Worm (Caenorhabditis elegans) whole organism, L1 larva: Measurements from ENCODE around the gene VF13D12L.3.

Experiments
- C16A3.4 ChIP-seq: fragments of 150-350 bp; optimal IDR thresholded peaks from 2 replicates; lab custom pipeline; 2014; ENCODE audit warnings: missing biosample characterization, missing genetic modification characterization
- F16B12.6 ChIP-seq: fragments of 150-350 bp; optimal IDR thresholded peaks from 2 replicates; lab custom pipeline; 2014; ENCODE audit warnings: missing biosample characterization, missing genetic modification characterization
- aha-1 ChIP-seq: fragments of 150-350 bp; optimal IDR thresholded peaks from 2 replicates; lab custom pipeline; 2014; ENCODE audit warnings: missing biosample characterization, missing genetic modification characterization
- blmp-1 ChIP-seq: fragments of 150-350 bp; optimal IDR thresholded peaks from 2 replicates; lab custom pipeline; 2014; ENCODE audit warnings: missing biosample characterization, missing genetic modification characterization
- ceh-63 ChIP-seq: fragments of 200-800 bp; sonication (Bioruptor generic); optimal IDR thresholded peaks from 2 replicates; lab custom pipeline; 2018; ENCODE audit warnings: mild to moderate bottlenecking, missing genetic modification characterization, missing compliant biosample characterization
- ceh-8 ChIP-seq: fragments of 200-800 bp; sonication (Bioruptor generic); optimal IDR thresholded peaks from 2 replicates; lab custom pipeline; 2018; ENCODE audit warnings: mild to moderate bottlenecking, missing genetic modification characterization, moderate library complexity, missing compliant biosample characterization
- ceh-88 ChIP-seq: fragments of 200-800 bp; sonication (Bioruptor generic); IDR thresholded peaks from 2 replicates; pipeline ENCODE4 v1.3.6; 2022; ENCODE audit warnings: missing genetic modification characterization, missing compliant biosample characterization
- ceh-90 ChIP-seq: sonication (generic microtip); optimal IDR thresholded peaks from 2 replicates; lab custom pipeline; 2016; ENCODE audit warnings: missing genetic modification characterization, missing compliant biosample characterization
- dpl-1 ChIP-seq, 3 experiments: fragments of 150-350 bp in 2 of 3; sonication (generic microtip) in 1 of 3; optimal IDR thresholded peaks; 2 replicates each; lab custom pipeline; 2014 to 2017; ENCODE audit warnings: missing biosample characterization in 3 of 3, missing genetic modification characterization in 3 of 3, missing genetic modification reagents in 3 of 3
- dsc-1 ChIP-seq: sonication (generic microtip); optimal IDR thresholded peaks from 2 replicates; lab custom pipeline; 2016; ENCODE audit warnings: mild to moderate bottlenecking, missing genetic modification characterization, missing compliant biosample characterization
- efl-1 ChIP-seq, 4 experiments: fragments of 150-350 bp; optimal IDR thresholded peaks in 3 of 4; peaks in 1 of 4; 1 replicate in 1 of 4; 2 replicates in 3 of 4; lab custom pipeline; 2014; ENCODE audit warnings: missing biosample characterization in 2 of 4, missing genetic modification characterization in 2 of 4, missing genetic modification reagents in 2 of 4
- efl-3 ChIP-seq: fragments of 200-800 bp; sonication (Bioruptor generic); optimal IDR thresholded peaks from 2 replicates; lab custom pipeline; 2018; ENCODE audit warnings: mild to moderate bottlenecking, missing genetic modification characterization, missing compliant biosample characterization
- egl-13 ChIP-seq: sonication (generic microtip); optimal IDR thresholded peaks from 2 replicates; lab custom pipeline; 2016; ENCODE audit warnings: missing genotype, missing genetic modification reagents, missing genetic modification characterization, missing compliant biosample characterization
- egl-27 ChIP-seq, 2 experiments: fragments of 150-350 bp in 1 of 2; sonication (generic microtip); optimal IDR thresholded peaks; 3 replicates each; lab custom pipeline; 2017 to 2018; ENCODE audit warnings: missing biosample characterization in 2 of 2, missing genetic modification characterization in 2 of 2, missing genetic modification reagents in 2 of 2
- elt-2 ChIP-seq: sonication (generic microtip); optimal IDR thresholded peaks from 2 replicates; lab custom pipeline; 2016; ENCODE audit warnings: missing genetic modification characterization, mild to moderate bottlenecking, inconsistent platforms, missing compliant biosample characterization, missing genetic modification reagents
- elt-3 ChIP-seq, 6 experiments: fragments of 150-350 bp in 1 of 6; sonication (generic microtip); optimal IDR thresholded peaks; 2 replicates each; lab custom pipeline; 2017 to 2018; ENCODE audit warnings: missing biosample characterization in 6 of 6, missing genetic modification characterization in 6 of 6, inconsistent platforms in 1 of 6
- ets-5 ChIP-seq: fragments of 200-800 bp; sonication (Bioruptor generic); IDR thresholded peaks from 2 replicates; pipeline ENCODE4 v1.3.6; 2022; ENCODE audit warnings: missing genetic modification characterization, missing compliant biosample characterization
- fkh-4 ChIP-seq: sonication (generic microtip); optimal IDR thresholded peaks from 2 replicates; lab custom pipeline; 2016; ENCODE audit warnings: missing compliant biosample characterization, missing genetic modification characterization, borderline replicate concordance
- fos-1 ChIP-seq: fragments of 150-350 bp; optimal IDR thresholded peaks from 2 replicates; lab custom pipeline; 2014; ENCODE audit warnings: missing biosample characterization, missing genetic modification characterization
- grh-1 ChIP-seq: fragments of 200-800 bp; sonication (Bioruptor generic); IDR thresholded peaks from 2 replicates; pipeline ENCODE4 v1.3.6; 2022; ENCODE audit warnings: missing genetic modification reagents, missing genetic modification characterization, missing compliant biosample characterization
- hlh-17 ChIP-seq: fragments of 200-800 bp; sonication (Bioruptor generic); optimal IDR thresholded peaks from 2 replicates; lab custom pipeline; 2018; ENCODE audit warnings: missing genetic modification characterization, mild to moderate bottlenecking, missing compliant biosample characterization, moderate library complexity, borderline replicate concordance
- irx-1 ChIP-seq: sonication (generic microtip); optimal IDR thresholded peaks from 2 replicates; lab custom pipeline; 2016; ENCODE audit warnings: missing genetic modification characterization, missing compliant biosample characterization
- jun-1 ChIP-seq: fragments of 150-350 bp; optimal IDR thresholded peaks from 2 replicates; lab custom pipeline; 2014; ENCODE audit warnings: missing biosample characterization, missing genetic modification reagents, missing genetic modification characterization
- lin-14 ChIP-seq: fragments of 200-800 bp; sonication (Bioruptor generic); optimal IDR thresholded peaks from 2 replicates; lab custom pipeline; 2018; ENCODE audit warnings: mild to moderate bottlenecking, missing genetic modification characterization, moderate library complexity, missing compliant biosample characterization
- lin-15B ChIP-seq: fragments of 150-350 bp; sonication (generic microtip); optimal IDR thresholded peaks from 3 replicates; lab custom pipeline; 2014; ENCODE audit warnings: missing biosample characterization, missing genetic modification characterization
- lin-35 ChIP-seq, 2 experiments: fragments of 150-350 bp; optimal IDR thresholded peaks; 2 replicates each; lab custom pipeline; 2014; ENCODE audit warnings: missing biosample characterization in 2 of 2, missing genetic modification characterization in 2 of 2, missing genetic modification reagents in 2 of 2
- lsy-2 ChIP-seq, 2 experiments: fragments of 150-350 bp; optimal IDR thresholded peaks; 2 replicates each; lab custom pipeline; 2014; ENCODE audit warnings: missing biosample characterization in 2 of 2, missing genetic modification characterization in 2 of 2
- mab-9 ChIP-seq: fragments of 200-800 bp; sonication (Bioruptor generic); IDR thresholded peaks from 2 replicates; pipeline ENCODE4 v1.3.6; 2022; ENCODE audit warnings: missing genetic modification reagents, missing genetic modification characterization, missing compliant biosample characterization
- mef-2 ChIP-seq: fragments of 150-350 bp; optimal IDR thresholded peaks from 2 replicates; lab custom pipeline; 2014; ENCODE audit warnings: missing biosample characterization, missing genetic modification characterization
- mep-1 ChIP-seq: fragments of 150-350 bp; optimal IDR thresholded peaks from 2 replicates; lab custom pipeline; 2014; ENCODE audit warnings: missing biosample characterization, missing genetic modification characterization
- nhr-19 ChIP-seq: fragments of 200-800 bp; sonication (Bioruptor generic); conservative IDR thresholded peaks from 2 replicates; pipeline ENCODE4 v1.3.6; 2022; ENCODE audit warnings: missing genetic modification characterization, missing compliant biosample characterization
- nhr-20 ChIP-seq: sonication (generic microtip); optimal IDR thresholded peaks from 2 replicates; lab custom pipeline; 2016; ENCODE audit warnings: mild to moderate bottlenecking, missing genetic modification characterization, missing compliant biosample characterization
- nhr-28 ChIP-seq: fragments of 150-350 bp; optimal IDR thresholded peaks from 2 replicates; lab custom pipeline; 2014; ENCODE audit warnings: missing biosample characterization, missing genetic modification characterization
- nhr-71 ChIP-seq: sonication (generic microtip); optimal IDR thresholded peaks from 2 replicates; lab custom pipeline; 2016; ENCODE audit warnings: mild to moderate bottlenecking, missing genetic modification characterization, moderate library complexity, missing compliant biosample characterization
- nhr-76 ChIP-seq: sonication (generic microtip); optimal IDR thresholded peaks from 2 replicates; lab custom pipeline; 2017; ENCODE audit warnings: missing biosample characterization, missing genetic modification characterization
- nhr-77 ChIP-seq: fragments of 150-350 bp; optimal IDR thresholded peaks from 2 replicates; lab custom pipeline; 2014; ENCODE audit warnings: missing biosample characterization, missing genetic modification characterization
- nhr-90 ChIP-seq: sonication (generic microtip); optimal IDR thresholded peaks from 2 replicates; lab custom pipeline; 2016; ENCODE audit warnings: mild to moderate bottlenecking, missing genetic modification characterization, missing compliant biosample characterization; ENCODE audit not compliant: poor library complexity
- pag-3 ChIP-seq: sonication (generic microtip); optimal IDR thresholded peaks from 2 replicates; lab custom pipeline; 2017; ENCODE audit warnings: missing genetic modification characterization, mild to moderate bottlenecking, missing compliant biosample characterization, antibody characterized with exemption, borderline replicate concordance; ENCODE audit not compliant: insufficient read depth
- pax-3 ChIP-seq: fragments of 200-800 bp; sonication (Bioruptor generic); optimal IDR thresholded peaks from 2 replicates; lab custom pipeline; 2018; ENCODE audit warnings: mild to moderate bottlenecking, missing genetic modification characterization, moderate library complexity, missing compliant biosample characterization
- rnt-1 ChIP-seq: sonication (generic microtip); optimal IDR thresholded peaks from 2 replicates; lab custom pipeline; 2016; ENCODE audit warnings: mild to moderate bottlenecking, missing genetic modification characterization, moderate library complexity, missing compliant biosample characterization
- sptf-1 ChIP-seq: fragments of 150-350 bp; optimal IDR thresholded peaks from 2 replicates; lab custom pipeline; 2014; ENCODE audit warnings: missing biosample characterization, missing genetic modification characterization
- sup-37 ChIP-seq: fragments of 200-800 bp; sonication (Bioruptor generic); optimal IDR thresholded peaks from 2 replicates; lab custom pipeline; 2018; ENCODE audit warnings: mild to moderate bottlenecking, missing genetic modification characterization, missing compliant biosample characterization
- swsn-7 ChIP-seq: sonication (generic microtip); optimal IDR thresholded peaks from 2 replicates; lab custom pipeline; 2016; ENCODE audit warnings: missing genetic modification characterization, missing compliant biosample characterization
- tbx-2 ChIP-seq: sonication (generic microtip); optimal IDR thresholded peaks from 2 replicates; lab custom pipeline; 2016; ENCODE audit warnings: missing genetic modification characterization, missing compliant biosample characterization
- unc-130 ChIP-seq: fragments of 150-350 bp; optimal IDR thresholded peaks from 2 replicates; lab custom pipeline; 2017; ENCODE audit warnings: missing biosample characterization, missing genetic modification characterization, inconsistent platforms
- unc-30 ChIP-seq: sonication (generic microtip); optimal IDR thresholded peaks from 2 replicates; lab custom pipeline; 2017; ENCODE audit warnings: missing biosample characterization, missing genetic modification characterization
- unc-98 ChIP-seq: fragments of 200-800 bp; sonication (Bioruptor generic); IDR thresholded peaks from 2 replicates; pipeline ENCODE4 v1.3.6; 2022; ENCODE audit warnings: missing genetic modification characterization, missing compliant biosample characterization
- xbp-1 ChIP-seq: sonication (generic microtip); optimal IDR thresholded peaks from 2 replicates; lab custom pipeline; 2016; ENCODE audit warnings: missing genetic modification characterization, missing compliant biosample characterization
- ztf-4 ChIP-seq: fragments of 150-350 bp; optimal IDR thresholded peaks from 2 replicates; lab custom pipeline; 2014; ENCODE audit warnings: missing biosample characterization, missing genetic modification characterization

The VF13D12L.3 gene

ce11 chrII:11742320-11742719 is 36.5 kb downstream of the VF13D12L.3 start:
- no peak for TF ChIP-seq swsn-7 (tag; lab: Kevin White, UChicago)
- no peak for TF ChIP-seq ceh-88 (GFP tag; lab: Robert Waterston, UW)
- no peak for TF ChIP-seq nhr-28
- no peak for TF ChIP-seq rnt-1 (tag; lab: Kevin White, UChicago)
- TF ChIP-seq nhr-19 (GFP tag; lab: Robert Waterston, UW), result no peak
- no peak for TF ChIP-seq pax-3 (tag; lab: Kevin White, UChicago)
- no peak for TF ChIP-seq blmp-1
- TF ChIP-seq irx-1, result no peak
- TF ChIP-seq ceh-90 (tag; lab: Kevin White, UChicago), result no peak
- TF ChIP-seq lin-14 (GFP tag; lab: Kevin White, UChicago), result no peak
- TF ChIP-seq fkh-4 (tag; lab: Kevin White, UChicago), result no peak
- TF ChIP-seq egl-13 (tag; lab: Kevin White, UChicago), result no peak
- TF ChIP-seq efl-1 (optimal IDR thresholded peaks at IDR 0.05; lab: Kevin White, UChicago), result no peak
- no peak for TF ChIP-seq efl-1 (GFP tag; optimal IDR thresholded peaks at IDR 0.05 in 1 of 2; lab: Kevin White, UChicago)
- no peak for TF ChIP-seq grh-1 (GFP tag; lab: Robert Waterston, UW)
- TF ChIP-seq F16B12.6, result no peak
- no peak for TF ChIP-seq mep-1 (tag; lab: Kevin White, UChicago)
- TF ChIP-seq aha-1 (tag; lab: Kevin White, UChicago), result no peak
- no peak for TF ChIP-seq ets-5 (GFP tag; lab: Robert Waterston, UW)

- TF ChIP-seq C16A3.4 (peak; percentile 30), efl-3 (no peak), rnt-1 (tag; lab: Kevin White, UChicago) (no peak), dpl-1 (GFP tag; optimal IDR thresholded peaks at IDR 0.05; lab: Kevin White, UChicago) (peak in 1 of 3 experiments; percentile 7), mef-2 (tag; lab: Kevin White, UChicago) (peak; percentile 56), sup-37 (GFP tag; lab: Kevin White, UChicago) (no peak), tbx-2 (peak; percentile 80), pag-3 (tag; lab: Kevin White, UChicago) (no peak), ceh-90 (tag; lab: Kevin White, UChicago) (no peak), ztf-4 (peak; percentile 31), nhr-20 (tag; lab: Kevin White, UChicago) (peak; percentile 41), egl-27 (tag; optimal IDR thresholded peaks at IDR 0.05; lab: Kevin White, UChicago) (no peak), sptf-1 (tag; lab: Kevin White, UChicago) (no peak), xbp-1 (peak; percentile 42), lin-35 (GFP tag; optimal IDR thresholded peaks at IDR 0.05; lab: Kevin White, UChicago) (peak in 1 of 2 experiments; percentile 41), nhr-71 (peak; percentile 83), fos-1 (tag; lab: Kevin White, UChicago) (peak; percentile 39), nhr-90 (tag; lab: Kevin White, UChicago) (no peak), unc-30 (tag; lab: Kevin White, UChicago) (no peak), lsy-2 (tag; optimal IDR thresholded peaks at IDR 0.05; lab: Kevin White, UChicago) (peak; percentile 1 to 57), mab-9 (GFP tag; lab: Robert Waterston, UW) (peak; percentile 72), grh-1 (GFP tag; lab: Robert Waterston, UW) (no peak), blmp-1 (no peak), jun-1 (tag; lab: Kevin White, UChicago) (peak; percentile 43), nhr-77 (tag; lab: Kevin White, UChicago) (peak; percentile 70), elt-3 (tag; optimal IDR thresholded peaks at IDR 0.05; lab: Kevin White, UChicago) (no peak), ceh-63 (GFP tag; lab: Kevin White, UChicago) (no peak), nhr-19 (GFP tag; lab: Robert Waterston, UW) (peak; percentile 43), nhr-76 (no peak), fkh-4 (tag; lab: Kevin White, UChicago) (no peak), elt-2 (no peak), unc-130 (tag; lab: Kevin White, UChicago) (no peak), hlh-17 (GFP tag; lab: Kevin White, UChicago) (no peak), lin-14 (GFP tag; lab: Kevin White, UChicago) (peak; percentile 93), dsc-1 (tag; lab: Kevin White, UChicago) (peak; percentile 71), ceh-88 (GFP tag; lab: Robert Waterston, UW) (no peak), unc-98 (GFP tag; lab: Robert Waterston, UW) (no peak), lin-15B (tag; lab: Kevin White, UChicago) (no peak), ceh-8 (GFP tag; lab: Kevin White, UChicago) (peak; percentile 89)
Measured at ce11 chrII:11746782-11747288, 41.0 kb downstream of the VF13D12L.3 start.
